Fruit fly (Drosophila melanogaster): ENCODE measurements around the gene CG4619.

CG4619 gene

DNA sequence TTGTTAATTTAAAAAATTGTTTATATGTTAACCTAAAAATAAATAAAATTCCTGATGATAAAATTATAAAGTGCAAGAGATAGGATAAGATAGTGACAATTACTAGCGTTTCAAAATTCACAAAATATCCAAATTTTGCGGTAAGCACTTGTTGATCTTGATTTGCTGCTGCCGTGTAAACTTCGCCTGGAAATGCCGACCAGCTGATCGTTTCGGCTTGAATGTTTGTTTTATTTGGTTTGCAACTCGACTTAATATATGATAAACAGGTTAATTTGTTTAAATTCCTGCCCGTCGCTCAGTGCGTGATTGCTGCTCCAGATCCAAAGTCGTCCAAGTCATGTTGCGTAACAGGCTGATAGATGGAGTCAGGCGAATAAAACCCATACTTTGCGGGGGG, 17.3 kb upstream of the CG4619 start, which contains the start of gene CG4592 (continued):
- TF ChIP-seq CG10267 (tag; optimal IDR thresholded peaks at IDR 0.05) (peak; percentile 50), HHEX (GFP tag; optimal IDR thresholded peaks at IDR 0.05) (peak; percentile 34), crp (GFP tag; optimal IDR thresholded peaks at IDR 0.05) (peak; percentile 69 to 92), mam (GFP tag; optimal IDR thresholded peaks at IDR 0.05) (peak; percentile 33), tx (GFP tag; optimal IDR thresholded peaks at IDR 0.05) (no peak), tgo (GFP tag; IDR thresholded peaks at IDR 0.05) (peak; percentile 63), HmgD (GFP tag; optimal IDR thresholded peaks at IDR 0.05) (no peak), CG12391 (tag; optimal IDR thresholded peaks at IDR 0.05) (peak; percentile 70), pros (GFP tag; optimal IDR thresholded peaks at IDR 0.05) (no peak), Usf (GFP tag; optimal IDR thresholded peaks at IDR 0.05) (peak; percentile 22), tio (GFP tag; optimal IDR thresholded peaks at IDR 0.05) (no peak), Blimp-1 (GFP tag; optimal IDR thresholded peaks at IDR 0.05) (peak; percentile 51), CG2889 (GFP tag; IDR thresholded peaks at IDR 0.05) (no peak), CG12744 (GFP tag; optimal IDR thresholded peaks at IDR 0.05) (peak; percentile 22), B-H1 (GFP tag; IDR thresholded peaks at IDR 0.05) (peak; percentile 21; the same call in 1 of the 3 replicates), CG7839 (tag; optimal IDR thresholded peaks at IDR 0.05) (no peak), CG6813 (GFP tag; optimal IDR thresholded peaks at IDR 0.05) (peak; percentile 17), Dll (GFP tag; IDR thresholded peaks at IDR 0.05; ENCODE audit: partially characterized antibody) (no peak), sob (GFP tag; IDR thresholded peaks at IDR 0.05) (peak; percentile 65; the same call in 1 of the 2 replicates), corto (GFP tag; optimal IDR thresholded peaks at IDR 0.05) (no peak), CG7928 (GFP tag; optimal IDR thresholded peaks at IDR 0.05) (no peak), CG13287 (GFP tag; IDR thresholded peaks at IDR 0.05; ENCODE audit: partially characterized antibody) (peak; percentile 40; the same call in 1 of the 2 replicates), CG17612 (GFP tag; IDR thresholded peaks at IDR 0.05) (no peak), cg (GFP tag; optimal IDR thresholded peaks at IDR 0.05) (no peak), Ets65A (GFP tag) (peak; percentile 90), CG18011 (GFP tag; optimal IDR thresholded peaks at IDR 0.05) (peak; percentile 26), Elba2 (GFP tag; optimal IDR thresholded peaks at IDR 0.05) (no peak), CG2678 (tag; optimal IDR thresholded peaks at IDR 0.05) (no peak), wdn (GFP tag; IDR thresholded peaks at IDR 0.05) (0 out of 2 replicates have a peak, but pooled peaks have one; percentile 22), ATbp (GFP tag; optimal IDR thresholded peaks at IDR 0.05) (peak; percentile 42), CG1792 (GFP tag; optimal IDR thresholded peaks at IDR 0.05) (no peak), CG5953 (GFP tag; IDR thresholded peaks at IDR 0.05) (no peak), Meics (GFP tag; optimal IDR thresholded peaks at IDR 0.05) (peak; percentile 70), CG12104 (GFP tag; optimal IDR thresholded peaks at IDR 0.05) (peak; percentile 4), dmrt11E (tag; optimal IDR thresholded peaks at IDR 0.05) (peak; percentile 48), CG31365 (tag; optimal IDR thresholded peaks at IDR 0.05) (peak; percentile 11), Deaf1 (tag; optimal IDR thresholded peaks at IDR 0.05) (peak; percentile 27), lbe (GFP tag; optimal IDR thresholded peaks at IDR 0.05) (peak; percentile 77), CG4854 (GFP tag; optimal IDR thresholded peaks at IDR 0.05) (no peak), CG8924 (tag; optimal IDR thresholded peaks at IDR 0.05) (peak; percentile 75), CG4424 (GFP tag; optimal IDR thresholded peaks at IDR 0.05) (peak; percentile 62), pzg (GFP tag; optimal IDR thresholded peaks at IDR 0.05) (peak; percentile 35), E2f1 (GFP tag; IDR thresholded peaks at IDR 0.05) (no peak), vfl (GFP tag; optimal IDR thresholded peaks at IDR 0.05) (peak; percentile 60), CG9817 (tag; optimal IDR thresholded peaks at IDR 0.05) (peak; percentile 40), CG2116 (GFP tag; optimal IDR thresholded peaks at IDR 0.05) (peak; percentile 38), Oli (tag; optimal IDR thresholded peaks at IDR 0.05) (peak; percentile 33), CG10654 (GFP tag; optimal IDR thresholded peaks at IDR 0.05) (peak; percentile 0), NC2α (GFP tag; optimal IDR thresholded peaks at IDR 0.05) (no peak), CG1602 (GFP tag; optimal IDR thresholded peaks at IDR 0.05) (peak; percentile 8)
